Worm (Caenorhabditis elegans) whole organism, late embryonic: Measurements from ENCODE around the gene T19B10.12.

ENCODE experiments used
- K02D7.2 ChIP-seq: sonication (generic microtip); optimal IDR thresholded peaks from 2 replicates; lab custom pipeline; 2017; ENCODE audit warnings: mild to moderate bottlenecking, missing genetic modification characterization, missing compliant biosample characterization
- T23F11.4 ChIP-seq: fragments of 200-800 bp; sonication (Bioruptor generic); optimal IDR thresholded peaks from 2 replicates; lab custom pipeline; 2018; ENCODE audit warnings: mild to moderate bottlenecking, missing genetic modification characterization, missing compliant biosample characterization
- Y22D7AL.16 ChIP-seq: sonication (generic microtip); optimal IDR thresholded peaks from 2 replicates; lab custom pipeline; 2016; ENCODE audit warnings: missing genetic modification characterization, missing compliant biosample characterization
- ahr-1 ChIP-seq: sonication (generic microtip); optimal IDR thresholded peaks from 2 replicates; lab custom pipeline; 2016; ENCODE audit warnings: missing genetic modification characterization, missing compliant biosample characterization
- ama-1 ChIP-seq: fragments of 150-350 bp; optimal IDR thresholded peaks from 2 replicates; lab custom pipeline; 2014
- ceh-18 ChIP-seq: sonication (generic microtip); optimal IDR thresholded peaks from 2 replicates; lab custom pipeline; 2016; ENCODE audit warnings: missing genetic modification characterization, missing compliant biosample characterization
- ceh-2 ChIP-seq: sonication (generic microtip); optimal IDR thresholded peaks from 2 replicates; lab custom pipeline; 2016; ENCODE audit warnings: missing genotype, missing genetic modification characterization, missing compliant biosample characterization
- ceh-22 ChIP-seq: sonication (generic microtip); optimal IDR thresholded peaks from 2 replicates; lab custom pipeline; 2017; ENCODE audit warnings: missing biosample characterization, missing genetic modification characterization
- ceh-24 ChIP-seq: sonication (generic microtip); optimal IDR thresholded peaks from 2 replicates; lab custom pipeline; 2016; ENCODE audit warnings: mild to moderate bottlenecking, missing genetic modification characterization, missing compliant biosample characterization
- ceh-31 ChIP-seq: sonication (generic microtip); optimal IDR thresholded peaks from 2 replicates; lab custom pipeline; 2016; ENCODE audit warnings: missing genetic modification characterization, missing compliant biosample characterization
- ceh-45 ChIP-seq: fragments of 200-800 bp; sonication (Bioruptor generic); IDR thresholded peaks from 2 replicates; pipeline ENCODE4 v1.3.6; 2022; ENCODE audit warnings: missing genetic modification reagents, missing genetic modification characterization, missing compliant biosample characterization
- ceh-6 ChIP-seq: fragments of 200-800 bp; sonication (Bioruptor generic); optimal IDR thresholded peaks from 2 replicates; lab custom pipeline; 2018; ENCODE audit warnings: mild to moderate bottlenecking, missing genetic modification characterization, missing compliant biosample characterization
- dmd-4 ChIP-seq: sonication (generic microtip); optimal IDR thresholded peaks from 2 replicates; lab custom pipeline; 2016; ENCODE audit warnings: borderline replicate concordance, missing genetic modification characterization, missing compliant biosample characterization
- dve-1 ChIP-seq: sonication (generic microtip); optimal IDR thresholded peaks from 2 replicates; lab custom pipeline; 2017; ENCODE audit warnings: antibody characterized with exemption, mild to moderate bottlenecking, missing genetic modification characterization, missing compliant biosample characterization
- elt-4 ChIP-seq: sonication (generic microtip); optimal IDR thresholded peaks from 2 replicates; lab custom pipeline; 2016; ENCODE audit warnings: missing genetic modification characterization, missing compliant biosample characterization
- ets-4 ChIP-seq: sonication (generic microtip); optimal IDR thresholded peaks from 2 replicates; lab custom pipeline; 2016; ENCODE audit warnings: missing genetic modification characterization, missing compliant biosample characterization
- fax-1 ChIP-seq: sonication (generic microtip); optimal IDR thresholded peaks from 2 replicates; lab custom pipeline; 2016; ENCODE audit warnings: missing genotype, missing genetic modification characterization, missing compliant biosample characterization
- gmeb-2 ChIP-seq: sonication (generic microtip); optimal IDR thresholded peaks from 2 replicates; lab custom pipeline; 2016; ENCODE audit warnings: missing genetic modification characterization, inconsistent platforms, missing compliant biosample characterization
- hlh-30 ChIP-seq: sonication (generic microtip); optimal IDR thresholded peaks from 2 replicates; lab custom pipeline; 2017; ENCODE audit warnings: antibody characterized with exemption, missing genetic modification characterization, missing compliant biosample characterization; ENCODE audit not compliant: insufficient read depth
- hlh-6 ChIP-seq: sonication (generic microtip); optimal IDR thresholded peaks from 2 replicates; lab custom pipeline; 2016; ENCODE audit warnings: missing genotype, missing genetic modification characterization, missing compliant biosample characterization
- hlh-8 ChIP-seq: sonication (generic microtip); optimal IDR thresholded peaks from 2 replicates; lab custom pipeline; 2016; ENCODE audit warnings: missing genotype, missing genetic modification characterization, missing compliant biosample characterization
- lim-6 ChIP-seq: sonication (generic microtip); optimal IDR thresholded peaks from 2 replicates; lab custom pipeline; 2016; ENCODE audit warnings: missing genetic modification characterization, missing compliant biosample characterization
- mec-3 ChIP-seq: sonication (generic microtip); optimal IDR thresholded peaks from 2 replicates; lab custom pipeline; 2016; ENCODE audit warnings: borderline replicate concordance, missing genetic modification characterization, missing compliant biosample characterization
- nfya-1 ChIP-seq: sonication (generic microtip); optimal IDR thresholded peaks from 2 replicates; lab custom pipeline; 2017; ENCODE audit warnings: missing genetic modification characterization, mild to moderate bottlenecking, missing compliant biosample characterization, antibody characterized with exemption, moderate library complexity
- nhr-11 ChIP-seq: fragments of 150-350 bp; optimal IDR thresholded peaks from 2 replicates; lab custom pipeline; 2014; ENCODE audit warnings: missing biosample characterization, missing genetic modification characterization
- npax-4 ChIP-seq: sonication (generic microtip); optimal IDR thresholded peaks from 2 replicates; lab custom pipeline; 2016; ENCODE audit warnings: missing genetic modification characterization, missing compliant biosample characterization
- odd-2 ChIP-seq: sonication (generic microtip); optimal IDR thresholded peaks from 2 replicates; lab custom pipeline; 2017; ENCODE audit warnings: antibody characterized with exemption, mild to moderate bottlenecking, missing genetic modification characterization, missing compliant biosample characterization
- pag-3 ChIP-seq: sonication (generic microtip); optimal IDR thresholded peaks from 2 replicates; lab custom pipeline; 2016; ENCODE audit warnings: missing compliant biosample characterization, missing genetic modification characterization, borderline replicate concordance
- pax-1 ChIP-seq: fragments of 150-350 bp; optimal IDR thresholded peaks from 2 replicates; lab custom pipeline; 2014; ENCODE audit warnings: missing biosample characterization, missing genetic modification characterization
- pha-4 ChIP-seq: fragments of 150-350 bp; optimal IDR thresholded peaks from 2 replicates; lab custom pipeline; 2018; ENCODE audit warnings: missing biosample characterization, missing genetic modification reagents, missing genetic modification characterization
- pqm-1 ChIP-seq: sonication (generic microtip); optimal IDR thresholded peaks from 2 replicates; lab custom pipeline; 2016; ENCODE audit warnings: missing genetic modification characterization, missing compliant biosample characterization
- ref-2 ChIP-seq: sonication (generic microtip); optimal IDR thresholded peaks from 2 replicates; lab custom pipeline; 2016; ENCODE audit warnings: missing genetic modification characterization, missing compliant biosample characterization
- rnt-1 ChIP-seq: sonication (generic microtip); optimal IDR thresholded peaks from 2 replicates; lab custom pipeline; 2016; ENCODE audit warnings: missing genetic modification characterization, missing compliant biosample characterization
- sox-2 ChIP-seq: fragments of 200-800 bp; sonication (Bioruptor generic); IDR thresholded peaks from 2 replicates; pipeline ENCODE4 v1.3.6; 2022; ENCODE audit warnings: missing genetic modification reagents, missing genetic modification characterization, missing compliant biosample characterization
- unc-3 ChIP-seq, 2 experiments: fragments of 200-800 bp in 1 of 2; sonication (Bioruptor generic) in 1 of 2; sonication (generic microtip) in 1 of 2; conservative IDR thresholded peaks in 1 of 2; optimal IDR thresholded peaks in 1 of 2; 2 replicates each; pipeline versions ENCODE4 v1.3.6 to Lab custom; 2016 to 2022; ENCODE audit warnings: missing compliant biosample characterization in 2 of 2, missing genetic modification characterization in 2 of 2, missing genetic modification reagents in 1 of 2
- unc-42 ChIP-seq: sonication (generic microtip); optimal IDR thresholded peaks from 2 replicates; lab custom pipeline; 2016; ENCODE audit warnings: missing genotype, missing genetic modification characterization, missing compliant biosample characterization
- zip-5 ChIP-seq: sonication (generic microtip); optimal IDR thresholded peaks from 2 replicates; lab custom pipeline; 2016; ENCODE audit warnings: missing genetic modification characterization, missing compliant biosample characterization

Gene T19B10.12

DNA sequence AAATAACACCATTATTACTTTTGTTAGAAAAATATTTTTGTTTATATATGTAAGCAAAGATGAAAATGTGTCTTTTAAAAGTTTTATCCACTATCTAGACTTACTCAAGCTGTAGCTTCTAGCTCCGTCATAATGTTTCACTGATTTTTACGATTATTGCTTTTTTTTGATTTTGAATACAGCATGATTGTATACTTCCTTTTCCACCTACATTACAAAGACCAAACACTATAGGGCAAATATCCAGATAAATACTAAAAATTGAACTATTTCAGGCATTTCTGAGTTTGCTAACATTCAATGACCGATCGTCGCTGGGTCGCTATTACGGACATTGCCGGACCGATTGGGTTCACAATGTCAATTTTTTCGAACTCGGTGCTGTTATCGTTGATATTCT lies 15.8 kb downstream of the T19B10.12 start, which contains the start of gene str-116:
Gene str-116, plus strand, starts transcription at position 301 of the 400 bp plus-strand sequence.
- no peak for TF ChIP-seq nhr-11
- TF ChIP-seq ceh-45 (GFP tag; lab: Robert Waterston, UW) = no peak
- no peak for TF ChIP-seq ceh-18
- TF ChIP-seq hlh-30 (tag; lab: Kevin White, UChicago) = no peak
- TF ChIP-seq ceh-6 (GFP tag; lab: Kevin White, UChicago) = no peak
- no peak for TF ChIP-seq ceh-22 (tag; lab: Kevin White, UChicago)
- TF ChIP-seq zip-5 = no peak
- no peak for TF ChIP-seq lim-6 (tag; lab: Kevin White, UChicago)
- TF ChIP-seq dmd-4 (tag; lab: Kevin White, UChicago) = no peak
- TF ChIP-seq unc-3 (GFP tag; conservative IDR thresholded peaks at IDR 0.05; lab: Robert Waterston, UW) = no peak
- no peak for TF ChIP-seq unc-3 (tag; optimal IDR thresholded peaks at IDR 0.05; lab: Kevin White, UChicago)
- no peak for TF ChIP-seq fax-1 (tag; lab: Kevin White, UChicago)

DNA sequence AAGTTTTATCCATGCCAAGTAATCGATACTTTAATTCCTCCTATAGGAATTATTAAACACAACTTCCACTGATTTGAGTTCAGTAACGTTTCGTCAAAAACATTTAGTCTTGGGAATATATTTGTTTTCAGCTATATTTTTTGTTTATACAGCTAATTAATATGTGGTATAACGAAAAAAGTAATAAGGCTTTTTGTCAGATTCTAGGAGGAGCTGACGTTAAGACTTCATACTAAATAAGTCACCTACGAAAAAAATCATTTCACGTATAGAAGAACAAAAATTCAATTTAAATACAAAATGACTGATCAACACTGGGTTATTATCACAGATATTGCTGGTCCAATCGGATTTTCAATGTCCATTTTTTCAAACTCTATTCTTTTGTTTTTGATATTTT lies 18.0 kb downstream of the T19B10.12 start, which contains the start of gene str-115:
Gene str-115, plus strand, starts transcription at position 301 of the 400 bp plus-strand sequence.
- TF ChIP-seq ceh-2 = no peak
- TF ChIP-seq ceh-18 = no peak

- TF ChIP-seq sox-2 (GFP tag; lab: Robert Waterston, UW) (no peak), gmeb-2 (tag; lab: Kevin White, UChicago) (no peak), npax-4 (tag; lab: Kevin White, UChicago) (no peak), pag-3 (tag; lab: Kevin White, UChicago) (no peak), odd-2 (tag; lab: Kevin White, UChicago) (no peak), ceh-31 (tag; lab: Kevin White, UChicago) (no peak), ref-2 (no peak), rnt-1 (no peak), lim-6 (tag; lab: Kevin White, UChicago) (no peak), dve-1 (no peak), nfya-1 (tag; lab: Kevin White, UChicago) (no peak), T23F11.4 (GFP tag; lab: Kevin White, UChicago) (no peak), ama-1 (lab: Kevin White, UChicago) (no peak), unc-42 (tag; lab: Kevin White, UChicago) (no peak), elt-4 (tag; lab: Kevin White, UChicago) (no peak), unc-3 (GFP tag; conservative IDR thresholded peaks at IDR 0.05; lab: Robert Waterston, UW) (no peak), unc-3 (tag; optimal IDR thresholded peaks at IDR 0.05; lab: Kevin White, UChicago) (no peak), ahr-1 (tag; lab: Kevin White, UChicago) (no peak), hlh-8 (tag; lab: Kevin White, UChicago) (no peak), fax-1 (tag; lab: Kevin White, UChicago) (no peak)
Observed at ce11 chrV:11271051-11271450, 20.2 kb downstream of the T19B10.12 start, which contains the start of gene clec-222. Gene clec-222 (plus strand): TSS chrV:11271351.

DNA sequence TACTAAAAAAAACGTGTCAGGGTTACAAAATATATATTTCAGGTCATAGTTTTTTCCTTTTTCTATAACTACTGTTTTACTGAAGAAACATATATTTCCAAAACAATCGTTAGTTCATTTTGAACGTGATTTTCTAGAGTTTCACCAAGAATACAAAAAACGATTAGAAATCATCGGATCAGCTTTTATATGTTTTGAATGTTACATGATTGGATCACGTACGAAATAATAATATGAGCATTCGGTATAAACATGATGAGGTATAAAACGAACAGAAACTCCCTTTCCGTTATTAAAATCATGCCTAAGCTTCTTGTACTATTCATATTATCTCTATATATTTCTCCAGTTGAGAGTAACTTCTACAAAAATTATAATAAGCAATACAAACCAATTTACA lies 22.0 kb downstream of the T19B10.12 start, which contains the start of gene clec-223:
Gene clec-223, plus strand, starts transcription at position 301 of the 400 bp plus-strand sequence.
- TF ChIP-seq hlh-8 (tag; lab: Kevin White, UChicago) (no peak), hlh-6 (tag; lab: Kevin White, UChicago) (no peak), pha-4 (tag; lab: Kevin White, UChicago) (no peak), ama-1 (lab: Kevin White, UChicago) (no peak), ets-4 (tag; lab: Kevin White, UChicago) (no peak), pqm-1 (tag; lab: Kevin White, UChicago) (no peak), dmd-4 (tag; lab: Kevin White, UChicago) (no peak), mec-3 (tag; lab: Kevin White, UChicago) (no peak), Y22D7AL.16 (tag; lab: Kevin White, UChicago) (no peak), K02D7.2 (tag; lab: Kevin White, UChicago) (no peak), pax-1 (tag; lab: Kevin White, UChicago) (no peak), ceh-24 (tag; lab: Kevin White, UChicago) (no peak)
